Worm (Caenorhabditis elegans) whole organism, L4 larva: ENCODE data around the gene F48E8.8.

ENCODE experiments used
- D1046.2 ChIP-seq: fragments of 200-800 bp; sonication (Bioruptor generic); IDR thresholded peaks from 2 replicates; pipeline ENCODE4 v1.3.6; 2022; ENCODE audit warnings: missing genetic modification characterization, missing compliant biosample characterization
- F44E2.7 ChIP-seq: fragments of 200-800 bp; sonication (Bioruptor generic); IDR thresholded peaks from 2 replicates; pipeline ENCODE4 v2.1.2; 2022; ENCODE audit warnings: missing genetic modification characterization, missing compliant biosample characterization
- F49E8.2 ChIP-seq: sonication (generic microtip); optimal IDR thresholded peaks from 2 replicates; lab custom pipeline; 2016; ENCODE audit warnings: missing compliant biosample characterization, mild to moderate bottlenecking, missing genetic modification characterization, borderline replicate concordance
- T26A8.4 ChIP-seq: fragments of 200-800 bp; sonication (Bioruptor generic); IDR thresholded peaks from 2 replicates; pipeline ENCODE4 v1.3.6; 2022; ENCODE audit warnings: missing genetic modification characterization, missing compliant biosample characterization
- Y105C5A.15 ChIP-seq: fragments of 200-800 bp; sonication (Bioruptor generic); IDR thresholded peaks from 2 replicates; pipeline ENCODE4 v1.3.6; 2022; ENCODE audit warnings: missing genetic modification characterization, missing compliant biosample characterization
- ZK546.5 ChIP-seq, 2 experiments: sonication (generic microtip); optimal IDR thresholded peaks; 2 replicates each; lab custom pipeline; 2017; ENCODE audit warnings: missing biosample characterization in 2 of 2, missing genetic modification characterization in 2 of 2
- aha-1 ChIP-seq: fragments of 150-350 bp; peaks from one replicate; lab custom pipeline; 2014; ENCODE audit warnings: missing biosample characterization, missing genetic modification characterization
- ceh-20 ChIP-seq: fragments of 200-800 bp; sonication (Bioruptor generic); IDR thresholded peaks from 2 replicates; pipeline ENCODE4 v1.3.6; 2022; ENCODE audit warnings: missing genetic modification reagents, missing genetic modification characterization, missing compliant biosample characterization
- ceh-44 ChIP-seq: fragments of 200-800 bp; sonication (Bioruptor generic); IDR thresholded peaks from 2 replicates; pipeline ENCODE4 v1.3.6; 2022; ENCODE audit warnings: missing genetic modification reagents, missing genetic modification characterization, missing compliant biosample characterization
- ceh-62 ChIP-seq: sonication (generic microtip); optimal IDR thresholded peaks from 2 replicates; lab custom pipeline; 2017; ENCODE audit warnings: missing biosample characterization, missing genetic modification characterization
- cey-2 ChIP-seq: sonication (generic microtip); optimal IDR thresholded peaks from 3 replicates; lab custom pipeline; 2017; ENCODE audit warnings: missing genetic modification characterization, mild to moderate bottlenecking, missing compliant biosample characterization, antibody characterized with exemption, borderline replicate concordance; ENCODE audit not compliant: insufficient read depth
- daf-16 ChIP-seq, 3 experiments: sonication (generic microtip); optimal IDR thresholded peaks; 2 replicates each; lab custom pipeline; 2016 to 2017; ENCODE audit warnings: missing genetic modification characterization in 3 of 3, missing genetic modification reagents in 3 of 3, mild to moderate bottlenecking in 2 of 3, missing compliant biosample characterization in 2 of 3, missing biosample characterization in 1 of 3, moderate library complexity in 1 of 3
- daf-19 ChIP-seq: fragments of 200-800 bp; sonication (Bioruptor generic); conservative IDR thresholded peaks from 2 replicates; pipeline ENCODE4 v1.3.6; 2022; ENCODE audit warnings: missing genetic modification characterization, missing compliant biosample characterization
- dmd-8 ChIP-seq: fragments of 200-800 bp; sonication (Bioruptor generic); IDR thresholded peaks from 2 replicates; pipeline ENCODE4 v1.3.6; 2022; ENCODE audit warnings: missing genetic modification characterization, missing compliant biosample characterization
- dmd-9 ChIP-seq: fragments of 200-800 bp; sonication (Bioruptor generic); IDR thresholded peaks from 2 replicates; pipeline ENCODE4 v1.3.6; 2022; ENCODE audit warnings: missing genetic modification reagents, missing genetic modification characterization, missing compliant biosample characterization
- dve-1 ChIP-seq: sonication (generic microtip); optimal IDR thresholded peaks from 2 replicates; lab custom pipeline; 2017; ENCODE audit warnings: antibody characterized with exemption, mild to moderate bottlenecking, missing genetic modification characterization, missing compliant biosample characterization; ENCODE audit not compliant: insufficient read depth
- fkh-10 ChIP-seq: fragments of 150-350 bp; optimal IDR thresholded peaks from 2 replicates; lab custom pipeline; 2014; ENCODE audit warnings: missing biosample characterization, missing genetic modification reagents, missing genetic modification characterization
- fos-1 ChIP-seq: fragments of 150-350 bp; optimal IDR thresholded peaks from 2 replicates; lab custom pipeline; 2014; ENCODE audit warnings: missing biosample characterization, missing genetic modification characterization
- gei-8 ChIP-seq: fragments of 200-800 bp; sonication (Bioruptor generic); optimal IDR thresholded peaks from 2 replicates; lab custom pipeline; 2018; ENCODE audit warnings: mild to moderate bottlenecking, missing genetic modification characterization, missing compliant biosample characterization
- hlh-30 ChIP-seq: sonication (generic microtip); optimal IDR thresholded peaks from 2 replicates; lab custom pipeline; 2017; ENCODE audit warnings: antibody characterized with exemption, mild to moderate bottlenecking, missing genetic modification characterization, missing compliant biosample characterization; ENCODE audit not compliant: insufficient read depth
- lim-7 ChIP-seq: fragments of 200-800 bp; sonication (Bioruptor generic); IDR thresholded peaks from 2 replicates; pipeline ENCODE4 v1.3.6; 2022; ENCODE audit warnings: missing genetic modification characterization, missing compliant biosample characterization
- lin-13 ChIP-seq: fragments of 150-350 bp; optimal IDR thresholded peaks from 2 replicates; lab custom pipeline; 2014; ENCODE audit warnings: missing biosample characterization, missing genetic modification reagents, missing genetic modification characterization
- lin-38 ChIP-seq: fragments of 200-800 bp; sonication (Bioruptor generic); IDR thresholded peaks from 2 replicates; pipeline ENCODE4 v1.3.6; 2022; ENCODE audit warnings: missing genetic modification reagents, missing genetic modification characterization, missing compliant biosample characterization
- lsy-2 ChIP-seq, 2 experiments: fragments of 150-350 bp in 1 of 2; sonication (generic microtip) in 1 of 2; optimal IDR thresholded peaks; 2 replicates each; lab custom pipeline; 2014 to 2017; ENCODE audit warnings: missing biosample characterization in 2 of 2, missing genetic modification characterization in 2 of 2
- mdl-1 ChIP-seq, 2 experiments: fragments of 150-350 bp in 1 of 2; sonication (generic microtip) in 1 of 2; optimal IDR thresholded peaks; 2 replicates each; lab custom pipeline; 2014 to 2017; ENCODE audit warnings: missing biosample characterization in 2 of 2, missing genetic modification characterization in 2 of 2
- mes-2 ChIP-seq: sonication (generic microtip); optimal IDR thresholded peaks from 2 replicates; lab custom pipeline; 2016; ENCODE audit warnings: missing genotype, mild to moderate bottlenecking, missing genetic modification characterization, missing compliant biosample characterization; ENCODE audit not compliant: poor library complexity, severe bottlenecking
- nhr-102 ChIP-seq: sonication (generic microtip); optimal IDR thresholded peaks from 2 replicates; lab custom pipeline; 2016; ENCODE audit warnings: mild to moderate bottlenecking, missing genetic modification characterization, moderate library complexity, missing compliant biosample characterization
- nhr-25 ChIP-seq: sonication (generic microtip); optimal IDR thresholded peaks from 2 replicates; lab custom pipeline; 2017; ENCODE audit warnings: missing genetic modification characterization, mild to moderate bottlenecking, missing compliant biosample characterization, antibody characterized with exemption, moderate library complexity, borderline replicate concordance; ENCODE audit not compliant: insufficient read depth
- nhr-28 ChIP-seq: fragments of 150-350 bp; optimal IDR thresholded peaks from 2 replicates; lab custom pipeline; 2014; ENCODE audit warnings: missing biosample characterization, missing genetic modification characterization
- nhr-48 ChIP-seq: sonication (generic microtip); optimal IDR thresholded peaks from 2 replicates; lab custom pipeline; 2016; ENCODE audit warnings: mild to moderate bottlenecking, missing genetic modification characterization, missing compliant biosample characterization
- nhr-77 ChIP-seq: fragments of 150-350 bp; optimal IDR thresholded peaks from 2 replicates; lab custom pipeline; 2014; ENCODE audit warnings: missing biosample characterization, missing genetic modification characterization
- php-3 ChIP-seq: fragments of 200-800 bp; sonication (Bioruptor generic); IDR thresholded peaks from 2 replicates; pipeline ENCODE4 v1.3.6; 2022; ENCODE audit warnings: missing genetic modification reagents, missing genetic modification characterization, missing compliant biosample characterization
- pqm-1 ChIP-seq: sonication (generic microtip); optimal IDR thresholded peaks from 2 replicates; lab custom pipeline; 2017; ENCODE audit warnings: missing biosample characterization, missing genetic modification characterization
- sdz-12 ChIP-seq: fragments of 200-800 bp; sonication (Bioruptor generic); optimal IDR thresholded peaks from 2 replicates; lab custom pipeline; 2018; ENCODE audit warnings: mild to moderate bottlenecking, missing genetic modification characterization, missing compliant biosample characterization
- snpc-4 ChIP-seq: fragments of 150-350 bp; optimal IDR thresholded peaks from 2 replicates; lab custom pipeline; 2014; ENCODE audit warnings: missing biosample characterization, missing genetic modification characterization
- spr-1 ChIP-seq: sonication (generic microtip); optimal IDR thresholded peaks from 2 replicates; lab custom pipeline; 2016; ENCODE audit warnings: mild to moderate bottlenecking, missing genetic modification characterization, missing compliant biosample characterization
- tra-1 ChIP-seq: fragments of 200-800 bp; sonication (Bioruptor generic); IDR thresholded peaks from 2 replicates; pipeline ENCODE4 v1.3.6; 2022; ENCODE audit warnings: missing genetic modification reagents, missing genetic modification characterization, missing compliant biosample characterization
- unc-130 ChIP-seq: sonication (generic microtip); optimal IDR thresholded peaks from 2 replicates; lab custom pipeline; 2016; ENCODE audit warnings: missing genetic modification reagents, missing genetic modification characterization, missing compliant biosample characterization
- unc-39 ChIP-seq: sonication (generic microtip); optimal IDR thresholded peaks from 2 replicates; lab custom pipeline; 2017; ENCODE audit warnings: missing biosample characterization, missing genetic modification characterization
- zfp-2 ChIP-seq: sonication (generic microtip); optimal IDR thresholded peaks from 2 replicates; lab custom pipeline; 2016; ENCODE audit warnings: mild to moderate bottlenecking, missing genetic modification characterization, missing compliant biosample characterization
- zip-2 ChIP-seq: fragments of 150-350 bp; optimal IDR thresholded peaks from 2 replicates; lab custom pipeline; 2014; ENCODE audit warnings: missing biosample characterization, missing genetic modification characterization

The F48E8.8 gene

DNA sequence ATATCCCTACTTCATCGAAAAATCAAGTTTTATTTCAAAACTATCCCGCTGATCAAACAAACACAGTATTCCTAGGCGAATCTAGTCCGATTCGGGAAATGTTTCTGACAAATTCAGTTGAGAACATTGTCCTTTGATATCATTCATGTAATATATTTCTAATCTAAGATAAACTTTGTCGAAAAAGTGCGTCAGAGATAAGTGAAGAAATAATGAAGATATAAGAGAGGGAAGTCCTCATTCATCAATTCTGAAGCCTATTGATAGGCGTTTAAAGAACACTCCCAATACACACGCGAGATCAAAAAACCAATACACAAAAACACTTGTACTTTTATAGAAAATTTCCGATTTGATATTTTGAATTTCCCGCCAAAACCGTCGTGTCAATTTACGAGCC, 15.2 kb upstream of the F48E8.8 start:
- TF ChIP-seq gei-8 (GFP tag; lab: Kevin White, UChicago) = no peak
- peak; percentile 5 for TF ChIP-seq nhr-28 (tag; lab: Kevin White, UChicago)
- TF ChIP-seq mdl-1 (tag; optimal IDR thresholded peaks at IDR 0.05; lab: Kevin White, UChicago) = peak in 1 of 2 experiments; percentile 10

DNA sequence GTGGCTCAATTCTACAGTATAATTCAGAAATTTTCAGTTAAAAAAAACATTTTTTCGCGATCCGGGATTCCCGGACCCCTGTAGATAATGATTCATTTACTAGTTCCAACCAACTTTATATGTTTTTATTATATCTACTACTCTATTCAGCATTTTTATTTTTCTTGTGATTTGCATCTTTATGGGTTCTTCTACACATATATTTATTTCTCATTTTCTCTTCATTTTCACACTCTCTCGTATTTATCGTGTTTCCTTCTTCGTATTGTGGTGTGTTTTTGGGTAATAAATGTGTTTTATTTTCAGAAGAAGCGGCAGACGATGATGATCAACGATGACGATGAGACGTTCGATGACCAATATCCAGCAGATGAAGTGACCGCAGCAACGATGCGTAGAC, 14.5 kb upstream of the F48E8.8 start, which contains the start of gene F48E8.2:
TSS of gene F48E8.2 (plus strand) at position 301 of the 400 bp plus-strand sequence.
- TF ChIP-seq D1046.2 (no peak), F44E2.7 (GFP tag; lab: Robert Waterston, UW) (no peak), ceh-20 (GFP tag; lab: Robert Waterston, UW) (no peak), sdz-12 (GFP tag; lab: Kevin White, UChicago) (no peak), spr-1 (tag; lab: Kevin White, UChicago) (no peak), dve-1 (tag; lab: Kevin White, UChicago) (no peak), dmd-8 (no peak)

- TF ChIP-seq unc-130 (GFP tag; lab: Kevin White, UChicago) (no peak), D1046.2 (no peak), zfp-2 (tag; lab: Kevin White, UChicago) (no peak), php-3 (GFP tag; lab: Robert Waterston, UW) (no peak), zip-2 (tag; lab: Kevin White, UChicago) (no peak), fos-1 (no peak), ceh-62 (tag; lab: Kevin White, UChicago) (no peak)
Observed at ce11 chrIII:5461079-5461478, 11.5 kb upstream of the F48E8.8 start, which contains the start of gene F48E8.3. F48E8.3 (plus strand) TSS chrIII:5461379.

DNA sequence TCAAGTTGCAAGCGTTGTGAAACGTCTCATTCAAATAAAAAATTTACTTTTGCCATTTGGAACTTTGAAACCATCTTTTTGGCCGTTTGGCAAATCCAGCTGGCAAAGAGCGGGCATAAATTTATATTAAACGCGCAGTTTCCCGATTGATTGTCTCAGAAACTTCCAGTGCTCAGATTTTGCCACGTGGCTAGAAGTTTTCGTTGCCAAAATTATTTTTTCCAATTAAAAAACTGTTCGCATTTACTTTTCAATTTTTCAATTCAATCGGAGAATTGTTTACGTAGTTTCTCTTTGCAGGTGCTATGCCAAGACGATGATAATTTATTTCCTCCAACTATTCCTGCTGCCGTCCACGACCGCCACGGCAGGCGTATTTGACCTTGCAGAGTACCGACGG, 3.7 kb upstream of the F48E8.8 start, which contains the start of gene F48E8.4:
TSS of gene F48E8.4 (plus strand) at position 301 of the 400 bp plus-strand sequence.
- TF ChIP-seq T26A8.4 (GFP tag; lab: Robert Waterston, UW) (0 out of 2 replicates have a peak, but pooled peaks have one; percentile 20), aha-1 (tag; lab: Kevin White, UChicago) (peak; percentile 31), cey-2 (tag; lab: Kevin White, UChicago) (no peak)

- TF ChIP-seq lin-13 = no peak
- no peak for TF ChIP-seq php-3 (GFP tag; lab: Robert Waterston, UW)
- no peak for TF ChIP-seq mes-2 (tag; lab: Kevin White, UChicago)
- no peak for TF ChIP-seq Y105C5A.15 (GFP tag; lab: Robert Waterston, UW)
- no peak for TF ChIP-seq fos-1
- TF ChIP-seq daf-16 (GFP tag; optimal IDR thresholded peaks at IDR 0.05; lab: Kevin White, UChicago) = no peak
- no peak for TF ChIP-seq daf-16 (tag; optimal IDR thresholded peaks at IDR 0.05; lab: Kevin White, UChicago)
- TF ChIP-seq ZK546.5 (tag; optimal IDR thresholded peaks at IDR 0.05; lab: Kevin White, UChicago) = no peak
- TF ChIP-seq hlh-30 (tag; lab: Kevin White, UChicago) = no peak
- TF ChIP-seq cey-2 (tag; lab: Kevin White, UChicago) = no peak
- no peak for TF ChIP-seq F44E2.7 (GFP tag; lab: Robert Waterston, UW)
- no peak for TF ChIP-seq nhr-48
- TF ChIP-seq F49E8.2 (tag; lab: Kevin White, UChicago) = no peak
- TF ChIP-seq unc-39 (tag; lab: Kevin White, UChicago) = no peak
- no peak for TF ChIP-seq tra-1 (GFP tag; lab: Robert Waterston, UW)
Observed at ce11 chrIII:5450430-5450829, 818 bp upstream of the F48E8.8 start, which contains the start of gene paa-1. paa-1 (plus strand) TSS chrIII:5450730.

- TF ChIP-seq nhr-77 (tag; lab: Kevin White, UChicago) (no peak), mdl-1 (tag; optimal IDR thresholded peaks at IDR 0.05; lab: Kevin White, UChicago) (no peak), fkh-10 (no peak), lsy-2 (tag; optimal IDR thresholded peaks at IDR 0.05; lab: Kevin White, UChicago) (peak in 1 of 2 experiments; percentile 74), lim-7 (no peak), lin-38 (GFP tag; lab: Robert Waterston, UW) (peak; percentile 98), snpc-4 (no peak), nhr-25 (tag; lab: Kevin White, UChicago) (no peak), nhr-102 (tag; lab: Kevin White, UChicago) (no peak), pqm-1 (tag; lab: Kevin White, UChicago) (no peak), daf-19 (GFP tag; lab: Robert Waterston, UW) (no peak), dmd-9 (GFP tag; lab: Robert Waterston, UW) (no peak), ceh-44 (GFP tag; lab: Robert Waterston, UW) (no peak), daf-16 (GFP tag; optimal IDR thresholded peaks at IDR 0.05; lab: Kevin White, UChicago) (no peak), daf-16 (tag; optimal IDR thresholded peaks at IDR 0.05; lab: Kevin White, UChicago) (peak; percentile 15)
Observed at ce11 chrIII:5448177-5448576, 1.4 kb downstream of the F48E8.8 start, which contains the start of gene skpt-1. skpt-1 (minus strand) TSS chrIII:5448395.
